2 worm cellular contexts compared by ENCODE assay signal in the genomic region with DNA sequence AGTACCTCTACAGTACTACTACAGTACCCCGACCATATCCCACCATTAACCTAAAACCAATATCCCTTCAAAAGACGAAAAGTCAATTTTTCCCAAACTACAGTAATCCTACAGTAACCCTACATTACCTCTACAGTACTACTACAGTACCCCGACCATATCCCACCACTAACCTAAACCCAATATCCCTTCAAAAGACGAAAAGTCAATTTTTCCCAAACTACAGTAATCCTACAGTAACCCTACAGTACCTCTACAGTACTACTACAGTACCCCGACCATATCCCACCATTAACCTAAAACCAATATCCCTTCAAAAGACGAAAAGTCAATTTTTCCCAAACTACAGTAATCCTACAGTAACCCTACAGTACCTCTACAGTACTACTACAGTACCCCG.
TF ChIP-seq lines count a peak whose summit lies in the region.

Gene nhr-141 (plus strand): TSS at position 331 of the 400 bp plus-strand sequence.

TF ChIP-seq in whole organism, midembryonic, 9 proteins besides CTCF, POLR2A, EP300 and RAD21:
- 0 out of 2 replicates have a peak, but pooled peaks have one; percentile 40 for TF ChIP-seq tab-1 (GFP tag; IDR thresholded peaks at IDR 0.05; lab: Robert Waterston, UW)
TF ChIP-seq in whole organism, midembryonic: peak in this region for 1; not testable (repeated sequence) for 8.

TF ChIP-seq in whole organism, young adult, 124 proteins besides CTCF, POLR2A, EP300 and RAD21:
- TF ChIP-seq madf-3 (GFP tag; IDR thresholded peaks at IDR 0.05; lab: Robert Waterston, UW) (peak; percentile 65; the same call in 1 of the 2 replicates), egrh-3 (GFP tag; IDR thresholded peaks at IDR 0.05; lab: Robert Waterston, UW) (peak; percentile 55)
